Fruit fly (Drosophila melanogaster) whole organism, larva: Measurements from ENCODE around the gene CG32373.

Experiments used
- noc ChIP-seq: fragments of 200-800 bp; sonication (Bioruptor generic); optimal IDR thresholded peaks from 3 replicates; lab custom pipeline; 2019; ENCODE audit warnings: missing biosample characterization, mild to moderate bottlenecking, missing genetic modification characterization, moderate library complexity

The CG32373 gene

DNA sequence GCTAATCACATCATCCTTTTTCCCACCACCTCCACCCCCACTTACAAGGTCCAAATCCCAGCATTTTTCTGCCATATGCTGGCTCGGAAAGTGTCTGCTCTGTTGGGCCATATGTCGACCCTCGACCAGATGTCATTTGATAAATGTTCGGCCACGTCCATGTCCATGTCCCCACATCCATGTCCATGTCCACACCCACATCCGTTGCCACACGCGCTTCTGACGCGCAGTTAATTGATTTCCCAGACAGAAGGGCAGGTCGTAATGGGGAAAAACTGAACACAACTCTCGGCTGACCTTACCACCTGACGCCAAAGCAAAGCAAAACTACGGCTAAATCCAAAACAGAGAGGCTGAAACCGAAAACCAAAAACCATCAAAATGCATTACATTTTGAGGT is 136.6 kb downstream of the CG32373 start:
- no peak for TF ChIP-seq noc

DNA sequence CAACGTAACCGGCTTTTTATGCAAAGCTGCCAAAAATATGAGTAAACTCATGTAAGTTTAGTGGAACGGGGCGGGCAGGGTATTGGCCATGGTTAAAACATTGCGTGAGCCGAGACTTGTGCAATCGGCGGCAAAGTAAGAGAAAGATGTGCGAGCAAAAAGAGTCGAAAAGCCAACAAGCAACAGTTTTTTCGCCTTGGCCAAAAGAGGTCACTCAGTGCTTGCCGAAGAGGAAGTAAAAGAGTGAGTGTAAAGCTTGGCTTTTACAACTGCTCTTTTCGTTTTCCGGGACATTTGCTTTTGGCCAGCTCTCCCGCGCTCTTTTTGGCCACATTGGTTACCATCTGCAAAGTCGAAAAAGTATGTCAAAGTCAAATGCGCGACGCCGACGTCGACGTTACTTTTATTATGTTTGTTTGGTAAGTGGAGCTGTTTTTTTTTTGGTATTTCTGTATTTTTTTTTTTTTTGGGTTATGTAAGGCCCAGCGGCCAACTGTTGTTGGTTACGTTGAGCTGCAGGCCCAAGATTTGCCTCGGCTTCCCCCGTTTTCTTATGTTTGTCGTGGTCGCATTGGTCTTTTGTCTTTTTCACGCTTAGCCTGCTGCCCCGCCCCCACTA is 137.5 kb downstream of the CG32373 start:
- TF ChIP-seq noc, result no peak

DNA sequence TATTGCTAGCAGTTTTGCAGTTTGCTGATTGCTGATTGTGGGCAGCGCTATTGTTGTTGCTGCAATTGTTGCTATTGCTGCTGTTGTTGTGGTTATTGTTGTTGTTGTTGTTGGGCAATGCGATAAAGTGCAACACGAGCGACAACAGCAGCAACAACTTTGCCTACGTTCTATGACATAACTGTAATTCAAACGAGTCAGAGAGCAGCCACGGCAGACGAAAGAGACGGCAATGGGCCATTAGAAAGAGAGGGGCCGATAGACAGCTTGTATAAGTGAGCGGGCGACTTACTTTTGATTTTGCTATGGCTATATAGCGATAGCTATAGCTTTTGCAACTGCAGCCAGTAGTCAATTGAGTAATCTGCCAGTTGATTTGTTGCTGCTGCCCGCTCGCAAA is 139.9 kb downstream of the CG32373 start:
- TF ChIP-seq noc, result no peak

DNA sequence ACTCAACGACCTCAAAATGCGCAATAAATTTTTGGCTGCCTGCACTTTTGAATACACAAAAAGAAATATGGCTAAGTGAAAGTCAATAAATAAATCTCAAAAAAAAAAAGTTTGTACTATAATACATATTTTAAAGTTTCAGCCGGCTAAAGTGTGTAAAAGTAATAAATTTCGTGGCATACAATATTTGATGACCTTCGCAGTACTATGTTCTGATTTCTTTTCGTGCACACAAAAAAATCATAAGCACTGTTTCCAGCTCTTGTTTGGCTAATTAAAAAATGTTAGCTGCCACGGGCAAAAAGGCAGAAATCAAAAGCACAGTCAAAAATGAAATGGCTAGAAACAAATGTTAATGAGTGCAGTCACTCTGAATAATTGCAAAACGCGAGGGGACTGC is 141.9 kb downstream of the CG32373 start:
- TF ChIP-seq noc, result no peak

DNA sequence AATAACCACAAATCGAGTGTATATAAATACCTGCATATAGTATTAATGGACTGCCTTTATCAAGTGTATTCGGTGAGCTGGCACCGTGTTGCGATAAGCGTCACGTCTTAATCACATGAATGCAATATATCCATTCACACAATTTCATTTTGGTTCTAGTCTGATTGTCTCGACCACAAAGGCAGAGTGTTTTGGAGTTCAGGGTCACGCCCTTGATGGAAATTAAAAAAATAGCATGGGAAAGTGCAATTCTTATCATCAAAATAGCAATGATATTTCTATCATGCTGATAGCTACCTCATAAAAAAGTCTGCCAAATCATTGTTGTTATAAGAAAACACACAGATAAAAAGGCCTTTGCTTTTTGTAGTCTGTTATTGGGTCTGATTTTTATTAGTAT is 142.4 kb downstream of the CG32373 start:
- no peak for TF ChIP-seq noc

DNA sequence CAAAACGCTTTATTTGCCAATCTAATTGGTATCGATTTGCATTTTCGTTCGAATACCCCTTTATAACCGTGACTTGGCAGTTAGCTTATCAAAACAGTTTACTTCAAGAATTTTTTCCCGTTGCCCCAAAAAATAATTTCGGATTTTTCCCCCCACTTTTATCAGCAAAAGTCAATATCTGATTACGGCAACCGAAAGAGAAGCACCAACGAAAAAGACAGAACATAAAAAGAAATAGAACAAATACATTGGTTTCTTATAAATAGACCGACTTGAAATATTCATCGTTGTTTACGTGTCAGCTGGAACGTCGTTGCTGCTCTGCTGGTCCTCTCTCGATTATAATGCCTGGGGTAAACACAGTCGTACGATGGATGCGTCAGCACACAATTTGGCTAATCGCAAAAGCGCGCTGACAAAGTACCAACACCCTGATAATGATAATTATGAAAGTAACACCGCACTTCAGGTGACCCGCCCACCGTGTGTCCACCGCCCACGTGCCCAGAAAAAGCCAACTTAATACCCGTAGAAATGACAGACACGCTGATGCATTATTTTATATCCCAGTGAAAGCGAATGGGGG is 151.1 kb downstream of the CG32373 start:
- peak; percentile 7 for TF ChIP-seq noc

DNA sequence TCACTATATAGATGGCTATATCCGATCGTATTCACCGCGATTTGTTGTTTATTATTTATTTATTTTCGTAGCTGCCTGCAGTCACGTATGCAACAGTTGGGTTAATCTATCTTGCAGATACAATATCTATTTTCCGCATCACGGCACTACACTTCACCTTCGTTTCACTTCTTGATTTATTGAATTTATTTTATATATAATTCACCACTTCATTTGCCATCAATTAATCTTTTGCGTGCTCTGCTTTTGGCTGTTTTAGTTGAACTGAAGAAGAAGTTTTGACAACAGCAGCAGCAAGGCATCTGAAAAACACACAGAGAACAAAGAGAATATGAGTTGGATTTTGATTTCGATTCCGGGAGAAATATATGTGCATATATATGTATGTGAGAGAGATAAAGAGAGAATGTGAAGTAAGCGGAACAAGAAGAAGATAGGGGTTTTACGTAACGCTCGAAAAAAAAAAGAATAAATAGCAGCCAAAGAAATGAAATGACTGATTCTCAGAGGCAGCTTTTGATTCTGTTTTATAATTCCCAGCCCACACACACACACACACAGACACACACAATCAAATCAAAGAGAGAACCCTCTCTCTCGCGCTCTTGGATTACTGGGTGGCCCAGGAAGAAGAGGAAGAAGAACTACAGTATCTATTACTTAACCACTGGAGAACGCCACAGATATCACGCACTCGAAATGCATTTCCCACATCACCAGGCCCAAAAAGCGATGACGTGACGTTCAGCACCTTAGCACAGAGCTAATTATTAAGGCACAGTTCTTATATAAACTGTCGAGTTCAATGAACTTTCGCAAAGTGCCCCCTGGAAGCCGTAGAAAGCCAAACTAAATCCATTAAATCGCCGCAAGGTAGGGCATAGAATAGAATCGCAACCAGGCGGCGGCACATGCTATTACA is 154.3 kb downstream of the CG32373 start:
- TF ChIP-seq noc, result no peak

DNA sequence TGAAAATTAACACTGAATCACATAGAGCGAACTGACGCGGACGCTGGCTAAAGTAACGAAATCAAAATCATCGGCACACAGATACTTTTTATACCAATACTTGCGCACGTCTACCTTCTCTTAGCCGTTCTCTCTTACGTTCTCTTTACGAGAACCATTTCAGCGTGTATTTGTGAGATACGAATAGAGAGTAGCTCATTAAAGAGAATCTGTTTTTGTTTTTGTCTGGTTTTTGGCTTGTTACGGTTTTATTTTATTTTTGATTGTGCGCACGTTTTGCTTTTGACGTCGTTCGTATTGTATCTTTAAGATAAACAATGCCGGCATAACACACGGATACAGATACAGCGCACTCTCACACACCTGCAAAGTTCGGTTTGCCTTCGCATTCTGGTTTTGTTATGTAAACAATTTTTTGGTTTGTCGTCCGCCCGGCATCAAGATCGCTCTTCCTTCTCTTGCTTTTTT is 155.0 kb downstream of the CG32373 start:
- no peak for TF ChIP-seq noc

DNA sequence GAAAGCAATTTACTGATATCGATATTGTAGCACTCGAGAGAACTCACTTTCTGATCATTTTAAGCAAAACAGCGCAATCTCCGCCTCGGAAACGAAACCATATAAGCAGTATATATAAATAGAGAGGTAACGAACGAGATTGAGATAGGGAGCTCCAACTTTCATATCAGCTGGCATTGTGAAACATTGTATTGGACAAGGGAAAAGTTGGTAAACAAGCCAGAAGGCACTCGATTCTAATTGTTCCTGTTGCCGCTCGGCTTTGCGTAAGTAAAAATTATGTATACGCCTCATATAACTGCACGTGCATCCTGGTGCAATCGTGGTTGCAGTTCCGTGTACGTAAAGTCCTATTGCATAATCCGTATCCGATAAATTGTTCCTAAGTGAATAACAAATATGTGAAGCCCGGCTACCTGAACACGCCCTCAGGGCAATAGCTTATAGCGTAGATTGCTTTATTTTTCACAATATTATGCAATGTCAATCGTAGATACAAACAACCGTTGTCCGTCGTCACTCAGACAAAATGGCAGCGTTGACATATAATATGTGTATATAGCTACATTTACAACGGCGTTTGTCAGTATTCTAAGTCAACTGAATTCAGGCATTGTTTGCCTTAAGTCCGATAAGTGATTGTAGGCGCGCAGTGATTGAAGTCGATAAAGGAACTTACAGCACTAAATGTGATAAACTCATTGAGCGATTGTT is 156.3 kb downstream of the CG32373 start:
- no peak for TF ChIP-seq noc

DNA sequence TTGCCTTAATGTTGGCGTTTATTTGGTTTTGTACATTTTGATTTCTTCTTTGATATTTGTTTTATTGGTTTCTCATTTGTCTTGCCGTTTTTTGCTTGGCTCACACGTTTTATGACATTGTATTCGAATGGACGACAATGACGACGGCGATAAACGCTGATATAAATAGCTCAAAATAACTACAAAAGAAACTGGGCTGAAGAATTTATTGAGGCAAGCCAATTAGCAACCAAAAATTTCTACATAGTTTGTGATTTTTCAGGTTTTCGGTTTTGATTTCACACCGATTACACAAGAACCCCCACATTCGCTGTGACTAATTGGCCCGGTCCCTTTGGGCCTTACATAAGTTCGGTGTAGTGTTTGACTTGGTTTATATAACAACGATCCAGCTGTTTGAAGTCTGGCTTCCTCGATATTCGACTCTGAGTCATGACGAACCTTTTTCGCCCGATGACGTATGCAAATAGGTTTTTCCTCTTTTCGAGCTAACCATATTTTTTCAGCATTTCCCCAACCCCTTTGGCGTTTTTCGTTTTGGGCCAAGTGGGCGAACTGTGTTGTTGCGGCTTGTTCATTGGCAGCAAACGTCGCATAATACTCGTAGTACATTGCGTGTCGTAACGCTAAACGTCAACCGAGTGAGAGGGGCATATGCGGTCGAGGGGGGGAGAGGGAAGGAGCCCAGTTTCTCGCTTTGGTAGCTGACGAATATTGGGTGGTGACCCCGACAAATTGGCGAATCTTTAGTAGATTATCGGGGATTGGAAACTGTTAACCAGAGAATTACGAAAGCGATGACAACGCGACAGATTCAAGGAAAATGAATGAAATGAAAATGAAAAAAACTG is 157.4 kb downstream of the CG32373 start:
- TF ChIP-seq noc, result no peak
